Fruit fly (Drosophila melanogaster) Kc167 (cell line): Measurements from ENCODE around the gene CG9400.

Experiments used
- Myc ChIP-seq: fragments of >200 bp; optimal IDR thresholded peaks from 2 replicates; lab custom pipeline; 2017; ENCODE audit warnings: missing external identifiers
- Sin3A ChIP-seq: fragments of >200 bp; optimal IDR thresholded peaks from 2 replicates; lab custom pipeline; 2018; ENCODE audit warnings: missing external identifiers
- h ChIP-seq: fragments of >200 bp; optimal IDR thresholded peaks from 3 replicates; lab custom pipeline; 2018; ENCODE audit warnings: missing external identifiers
- insv ChIP-seq: fragments of >200 bp; optimal IDR thresholded peaks from 3 replicates; lab custom pipeline; 2018; ENCODE audit warnings: missing external identifiers
- psq ChIP-seq: fragments of >200 bp; optimal IDR thresholded peaks from 2 replicates; lab custom pipeline; 2017; ENCODE audit warnings: missing external identifiers
- ttk ChIP-seq: sonication (Bioruptor generic); optimal IDR thresholded peaks from 2 replicates; lab custom pipeline; 2017; ENCODE audit warnings: missing external identifiers

CG9400 gene

DNA sequence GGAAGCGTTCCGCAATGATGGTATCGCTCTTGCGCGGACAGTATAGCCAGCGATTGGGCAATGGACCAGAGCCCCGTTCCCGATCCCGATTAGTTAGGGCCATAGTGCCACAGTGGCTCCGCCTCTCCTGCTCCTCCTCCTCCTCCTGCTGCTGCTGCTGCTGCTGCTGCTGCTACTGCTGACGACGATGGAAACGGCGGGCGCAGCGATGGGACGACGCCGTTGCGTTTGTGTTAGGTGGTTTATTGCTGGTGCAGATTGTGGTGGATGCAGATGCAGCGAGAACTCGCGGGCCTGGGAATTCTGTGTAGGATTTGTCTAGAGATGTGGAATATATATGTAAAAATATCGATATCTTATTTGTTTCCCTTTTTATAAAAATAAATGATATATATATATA is 46.7 kb downstream of the CG9400 start, which contains the start of gene mRNA-cap:
mRNA-cap (minus strand) TSS at position 344 of the 400 bp plus-strand sequence.
- no peak for TF ChIP-seq insv (lab: Kevin White, UChicago)
- TF ChIP-seq Sin3A (lab: Kevin White, UChicago), result no peak
- no peak for TF ChIP-seq h (lab: Kevin White, UChicago)
- TF ChIP-seq Myc (lab: Kevin White, UChicago), result no peak
- TF ChIP-seq psq, result no peak
- TF ChIP-seq ttk (lab: Kevin White, UChicago), result no peak
